Worm (Caenorhabditis elegans) whole organism, L4/young adult: ENCODE measurements around the gene fbxb-3.

Experiments
- W03F9.2 ChIP-seq: fragments of 150-350 bp; optimal IDR thresholded peaks from 2 replicates; lab custom pipeline; 2014; ENCODE audit warnings: missing biosample characterization, missing genetic modification characterization
- dao-5 ChIP-seq: sonication (generic microtip); optimal IDR thresholded peaks from 2 replicates; lab custom pipeline; 2016; ENCODE audit warnings: missing genotype, missing genetic modification characterization, moderate library complexity, missing compliant biosample characterization
- him-1 ChIP-seq: sonication (generic microtip); optimal IDR thresholded peaks from 2 replicates; lab custom pipeline; 2016; ENCODE audit warnings: missing genotype, missing genetic modification reagents, missing genetic modification characterization, missing compliant biosample characterization

DNA sequence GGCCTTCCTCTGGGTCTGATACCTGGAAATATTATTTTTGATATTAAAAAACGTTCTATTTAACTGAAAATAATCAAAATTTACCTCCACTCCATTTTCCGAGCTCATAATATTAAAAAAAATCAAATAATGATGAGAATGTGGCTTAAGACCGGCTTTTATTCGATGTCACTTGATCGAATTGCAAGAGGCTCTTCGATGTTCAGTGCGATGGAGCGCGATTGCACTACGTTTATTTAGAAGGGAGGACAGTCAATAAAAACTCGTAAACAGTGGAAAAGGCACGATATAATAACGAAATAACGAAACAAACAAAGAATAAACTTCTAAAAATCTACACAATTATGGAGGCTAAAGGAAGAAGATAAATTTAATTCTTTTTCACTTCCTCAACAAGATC is 16.0 kb downstream of the fbxb-3 start, which contains the start of gene tag-30:
- TF ChIP-seq him-1 (tag; lab: Kevin White, UChicago), result no peak
- no peak for TF ChIP-seq dao-5 (tag; lab: Kevin White, UChicago)
- peak; percentile 50 for TF ChIP-seq W03F9.2 (tag; lab: Kevin White, UChicago)
